Fruit fly (Drosophila melanogaster): ENCODE measurements around the gene CG4151.

CG4151 gene

dm6 chrX:5501129-5501528 lies at the start of gene CG4151, which contains the start of gene CG32762:
Gene CG4151 (plus strand): TSS chrX:5501476.
Gene CG32762 (minus strand): TSS chrX:5501229.
- no peak for TF ChIP-seq Med (GFP tag)
- TF ChIP-seq CG5180 (GFP tag; optimal IDR thresholded peaks at IDR 0.05): no peak
- no peak for TF ChIP-seq sob (GFP tag; IDR thresholded peaks at IDR 0.05)
- TF ChIP-seq org-1 (GFP tag; optimal IDR thresholded peaks at IDR 0.05): no peak
- TF ChIP-seq CG11696 (GFP tag; IDR thresholded peaks at IDR 0.05): no peak
- no peak for TF ChIP-seq CG8924 (tag; optimal IDR thresholded peaks at IDR 0.05)
- no peak for TF ChIP-seq Doc2 (GFP tag; IDR thresholded peaks at IDR 0.05)
- TF ChIP-seq Nf-YC (tag; optimal IDR thresholded peaks at IDR 0.05): no peak
- no peak for TF ChIP-seq CG17612 (GFP tag; IDR thresholded peaks at IDR 0.05)
- TF ChIP-seq CG33557 (GFP tag; optimal IDR thresholded peaks at IDR 0.05): no peak
- no peak for TF ChIP-seq shn (GFP tag; optimal IDR thresholded peaks at IDR 0.05)
- no peak for TF ChIP-seq CG12219 (GFP tag; optimal IDR thresholded peaks at IDR 0.05)
- no peak for TF ChIP-seq CG8388 (GFP tag; optimal IDR thresholded peaks at IDR 0.05)
- no peak for TF ChIP-seq vvl (GFP tag; IDR thresholded peaks at IDR 0.05)
- no peak for TF ChIP-seq CG16863 (GFP tag; optimal IDR thresholded peaks at IDR 0.05)

DNA sequence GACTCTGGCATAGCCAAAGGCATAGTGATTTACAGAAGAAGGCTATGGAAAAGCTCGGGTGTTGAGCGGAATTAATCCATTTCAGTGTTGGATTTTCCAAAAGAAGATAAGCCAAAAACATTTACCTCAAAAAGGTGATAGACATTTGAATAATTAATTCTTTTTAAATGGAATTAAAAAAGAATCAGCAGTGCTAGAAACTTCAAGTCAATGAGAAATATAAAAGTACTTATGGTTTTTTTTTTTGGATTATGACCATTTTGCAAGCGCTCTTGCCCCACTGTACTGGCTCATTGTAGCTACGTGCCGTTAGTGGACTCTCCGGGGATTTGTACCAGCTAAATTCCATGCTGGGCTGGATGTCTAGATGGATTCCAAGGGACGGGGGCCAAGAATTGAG lies 15.4 kb upstream of the CG4151 start:
- TF ChIP-seq tup (GFP tag; optimal IDR thresholded peaks at IDR 0.05): no peak
- TF ChIP-seq CG12104 (GFP tag; optimal IDR thresholded peaks at IDR 0.05): no peak
- TF ChIP-seq row (GFP tag; IDR thresholded peaks at IDR 0.05): peak; percentile 36; the same call in 1 of the 3 replicates
- TF ChIP-seq CG15601 (tag; optimal IDR thresholded peaks at IDR 0.05): no peak
- TF ChIP-seq odd (GFP tag; optimal IDR thresholded peaks at IDR 0.05): no peak
- peak; percentile 24 for TF ChIP-seq gem (tag; optimal IDR thresholded peaks at IDR 0.05)
- 0 out of 3 replicates have a peak, but pooled peaks have one; percentile 10 for TF ChIP-seq ken (GFP tag; IDR thresholded peaks at IDR 0.05)
- peak; percentile 15 for TF ChIP-seq CG2120 (GFP tag; optimal IDR thresholded peaks at IDR 0.05)
- no peak for TF ChIP-seq stwl (tag; optimal IDR thresholded peaks at IDR 0.05)
- TF ChIP-seq CG7556 (GFP tag; optimal IDR thresholded peaks at IDR 0.05): peak; percentile 11
- 0 out of 2 replicates have a peak, but pooled peaks have one; percentile 4 for TF ChIP-seq Ada2b (GFP tag; IDR thresholded peaks at IDR 0.05)
- peak; percentile 9; the same call in 1 of the 2 replicates for TF ChIP-seq sisA (GFP tag; IDR thresholded peaks at IDR 0.05)
- peak; percentile 71 for TF ChIP-seq sens (GFP tag)
- no peak for TF ChIP-seq sqz (GFP tag; optimal IDR thresholded peaks at IDR 0.05)
- peak; percentile 16 for TF ChIP-seq Meics (GFP tag; optimal IDR thresholded peaks at IDR 0.05)
- TF ChIP-seq CG11504 (tag; optimal IDR thresholded peaks at IDR 0.05): peak; percentile 31
- peak in 1 of 2 experiments; percentile 20 for TF ChIP-seq Hr51 (GFP tag; optimal IDR thresholded peaks at IDR 0.05)
- TF ChIP-seq ap (GFP tag; IDR thresholded peaks at IDR 0.05): no peak
- peak; percentile 22; the same call in 1 of the 2 replicates for TF ChIP-seq Ptx1 (GFP tag; IDR thresholded peaks at IDR 0.05)
- peak; percentile 53; the same call in 2 of the 3 replicates for TF ChIP-seq dysf (GFP tag; IDR thresholded peaks at IDR 0.05)
- peak; percentile 50 for TF ChIP-seq dmrt99B (tag; optimal IDR thresholded peaks at IDR 0.05)
- TF ChIP-seq ttk (GFP tag; IDR thresholded peaks at IDR 0.05): no peak
- peak; percentile 35 for TF ChIP-seq CG18599 (GFP tag; optimal IDR thresholded peaks at IDR 0.05)
- TF ChIP-seq CG2202 (tag; optimal IDR thresholded peaks at IDR 0.05): no peak
- TF ChIP-seq CG6272 (GFP tag; IDR thresholded peaks at IDR 0.05): no peak
- TF ChIP-seq CG8765 (GFP tag; IDR thresholded peaks at IDR 0.05): no peak
- TF ChIP-seq CG7839 (tag; optimal IDR thresholded peaks at IDR 0.05): peak; percentile 36
- TF ChIP-seq klu (GFP tag; IDR thresholded peaks at IDR 0.05): no peak
- peak; percentile 27 for TF ChIP-seq CG2678 (tag; optimal IDR thresholded peaks at IDR 0.05)
- TF ChIP-seq Antp (GFP tag; optimal IDR thresholded peaks at IDR 0.05): no peak

Measured in whole organism, embryonic.